Fruit fly (Drosophila melanogaster): Measurements from ENCODE around the gene brun.

brun gene

DNA sequence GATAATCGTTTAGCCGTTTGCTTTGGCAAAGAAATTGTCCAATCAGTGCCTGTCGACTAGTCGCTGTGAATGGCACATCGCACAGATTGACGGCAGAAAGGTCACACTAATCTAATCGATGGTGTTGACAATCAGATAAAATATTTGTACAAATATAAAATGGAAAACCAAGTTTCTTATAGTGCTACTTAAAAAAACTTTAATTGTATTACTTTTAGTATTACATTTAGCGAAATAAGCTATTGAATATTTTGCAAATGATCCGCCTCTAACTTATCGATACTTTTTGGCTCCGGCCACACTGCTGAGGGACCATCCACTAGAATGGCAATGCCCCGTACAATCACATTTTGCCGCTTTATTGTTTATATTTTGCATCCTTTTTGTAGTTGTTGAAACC, at the start of gene brun, which contains the start of gene CG2614:
Gene brun (minus strand): TSS at position 69 of the 400 bp plus-strand sequence.
Gene CG2614 (plus strand): TSS at position 317 of the 400 bp plus-strand sequence.
- peak; percentile 79 for TF ChIP-seq EcR (GFP tag; optimal IDR thresholded peaks at IDR 0.05)
- no peak for TF ChIP-seq CG13204 (GFP tag; optimal IDR thresholded peaks at IDR 0.05)
- no peak for TF ChIP-seq D1 (tag; optimal IDR thresholded peaks at IDR 0.05)
- peak; percentile 8; the same call in 1 of the 3 replicates for TF ChIP-seq fd96Ca (GFP tag; IDR thresholded peaks at IDR 0.05)
- peak; percentile 45 for TF ChIP-seq Ets98B (GFP tag; IDR thresholded peaks at IDR 0.05)
- no peak for TF ChIP-seq CG4496 (GFP tag; IDR thresholded peaks at IDR 0.05)
- TF ChIP-seq Snoo (tag; optimal IDR thresholded peaks at IDR 0.05), result no peak
- TF ChIP-seq CG32121 (GFP tag; IDR thresholded peaks at IDR 0.05), result peak; percentile 60
- TF ChIP-seq CG15710 (tag; optimal IDR thresholded peaks at IDR 0.05), result peak; percentile 37
- peak; percentile 22 for TF ChIP-seq CG17806 (tag; optimal IDR thresholded peaks at IDR 0.05)
- TF ChIP-seq CG12605 (GFP tag; IDR thresholded peaks at IDR 0.05), result no peak

DNA sequence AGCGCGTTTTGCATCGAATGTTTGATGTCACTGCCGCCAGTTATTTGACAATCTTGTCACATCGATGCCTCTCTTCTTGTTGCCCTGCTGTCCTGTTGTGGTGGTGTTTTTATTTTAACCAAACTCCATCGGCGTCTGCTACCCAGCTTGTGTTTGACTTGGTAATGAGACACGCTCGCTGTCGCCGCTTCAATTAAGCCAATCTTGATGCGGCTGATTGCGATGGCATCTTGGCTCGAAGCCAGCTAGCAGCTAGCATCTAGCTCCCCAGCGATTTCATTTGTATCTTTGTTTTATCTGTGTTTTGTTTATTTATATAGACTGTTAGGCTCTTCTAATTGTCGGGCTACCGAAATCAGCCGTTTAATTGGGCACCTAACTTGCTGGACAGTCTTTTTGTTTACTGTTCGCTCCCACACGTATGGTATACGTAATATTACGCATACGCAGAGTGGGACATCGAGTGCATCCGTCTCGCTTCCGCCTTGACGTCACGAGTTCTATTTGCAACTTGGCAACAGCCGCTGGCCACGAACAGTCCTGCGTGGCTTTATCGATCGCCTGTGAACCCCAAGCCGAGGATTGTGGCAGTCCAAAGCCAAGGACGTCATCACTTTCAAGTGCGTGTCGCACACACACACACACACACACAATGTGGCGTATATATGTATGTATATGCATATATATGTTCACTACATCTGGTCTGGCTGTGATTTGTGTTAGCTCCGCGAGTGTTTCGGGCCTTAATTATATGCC, 48.7 kb upstream of the brun start:
- TF ChIP-seq Ets98B (GFP tag; IDR thresholded peaks at IDR 0.05) (no peak), CG14655 (GFP tag; optimal IDR thresholded peaks at IDR 0.05) (no peak), CG17806 (tag; optimal IDR thresholded peaks at IDR 0.05) (no peak), EcR (GFP tag; optimal IDR thresholded peaks at IDR 0.05) (no peak), CG10348 (GFP tag; IDR thresholded peaks at IDR 0.05) (no peak), CG32121 (GFP tag; IDR thresholded peaks at IDR 0.05) (no peak), Snoo (tag; optimal IDR thresholded peaks at IDR 0.05) (no peak), CG13204 (GFP tag; optimal IDR thresholded peaks at IDR 0.05) (no peak), CG9948 (tag; optimal IDR thresholded peaks at IDR 0.05) (no peak), Pif1B (GFP tag; optimal IDR thresholded peaks at IDR 0.05) (no peak), CG12605 (GFP tag; IDR thresholded peaks at IDR 0.05) (no peak), Pif1A (GFP tag; optimal IDR thresholded peaks at IDR 0.05) (no peak)

- TF ChIP-seq CG17806 (tag; optimal IDR thresholded peaks at IDR 0.05) (peak; percentile 74), CG34367 (tag; optimal IDR thresholded peaks at IDR 0.05) (peak; percentile 76), CG13204 (GFP tag; optimal IDR thresholded peaks at IDR 0.05) (peak; percentile 56), CG15710 (tag; optimal IDR thresholded peaks at IDR 0.05) (peak; percentile 90), CG32121 (GFP tag; IDR thresholded peaks at IDR 0.05) (no peak), Ets98B (GFP tag; IDR thresholded peaks at IDR 0.05) (peak; percentile 64), Pif1A (GFP tag; optimal IDR thresholded peaks at IDR 0.05) (peak; percentile 57), EcR (GFP tag; optimal IDR thresholded peaks at IDR 0.05) (no peak), Snoo (tag; optimal IDR thresholded peaks at IDR 0.05) (peak; percentile 85), CG10348 (GFP tag; IDR thresholded peaks at IDR 0.05) (no peak), CG9948 (tag; optimal IDR thresholded peaks at IDR 0.05) (peak; percentile 82), CG14655 (GFP tag; optimal IDR thresholded peaks at IDR 0.05) (peak; percentile 90), CG4496 (GFP tag; IDR thresholded peaks at IDR 0.05) (peak; percentile 57; the same call in 2 of the 3 replicates), rn (GFP tag; IDR thresholded peaks at IDR 0.05) (peak; percentile 23; the same call in 1 of the 2 replicates), CG8159 (tag; optimal IDR thresholded peaks at IDR 0.05) (peak; percentile 78), Pif1B (GFP tag; optimal IDR thresholded peaks at IDR 0.05) (peak; percentile 61), gl (tag; optimal IDR thresholded peaks at IDR 0.05) (no peak), CG8301 (tag; optimal IDR thresholded peaks at IDR 0.05) (peak; percentile 83), fd96Ca (GFP tag; IDR thresholded peaks at IDR 0.05) (peak; percentile 54; the same call in 2 of the 3 replicates), D1 (tag; optimal IDR thresholded peaks at IDR 0.05) (peak; percentile 51), CG12605 (GFP tag; IDR thresholded peaks at IDR 0.05) (peak; percentile 43; the same call in 1 of the 2 replicates)
These were observed 44.7 kb upstream of the brun start for dm6 chr2L:20700534-20701239.

DNA sequence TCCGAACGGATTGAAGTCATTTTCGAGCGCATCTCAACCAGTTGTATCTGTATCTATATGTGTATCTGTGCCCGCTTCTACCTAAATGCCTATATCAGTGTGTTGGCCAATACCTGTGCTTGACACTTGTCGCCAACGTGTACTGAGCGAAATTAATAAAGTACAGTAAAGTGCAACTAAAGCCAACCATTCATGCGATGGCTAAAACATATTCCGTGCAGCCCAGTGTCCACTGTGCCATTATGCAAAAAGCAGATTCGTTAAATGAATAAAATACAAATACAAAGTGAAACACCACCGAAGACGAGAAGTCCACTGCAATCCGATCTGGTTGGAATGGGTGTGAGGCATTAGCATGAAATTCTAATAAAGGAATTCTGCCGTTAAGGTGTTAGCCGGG, 39.1 kb upstream of the brun start:
- TF ChIP-seq Snoo (tag; optimal IDR thresholded peaks at IDR 0.05) (no peak), Ets98B (GFP tag; IDR thresholded peaks at IDR 0.05) (peak; percentile 40; the same call in 1 of the 2 replicates), CG34367 (tag; optimal IDR thresholded peaks at IDR 0.05) (peak; percentile 2), fd96Ca (GFP tag; IDR thresholded peaks at IDR 0.05) (peak; percentile 39; the same call in 2 of the 3 replicates), CG14655 (GFP tag; optimal IDR thresholded peaks at IDR 0.05) (peak; percentile 59), Pif1A (GFP tag; optimal IDR thresholded peaks at IDR 0.05) (peak; percentile 48), CG32121 (GFP tag; IDR thresholded peaks at IDR 0.05) (no peak), Pif1B (GFP tag; optimal IDR thresholded peaks at IDR 0.05) (peak; percentile 35), CG8301 (tag; optimal IDR thresholded peaks at IDR 0.05) (peak; percentile 36)

dm6 chr2L:20690055-20690454, 34.1 kb upstream of the brun start:
- TF ChIP-seq CG9948 (tag; optimal IDR thresholded peaks at IDR 0.05), result no peak
- TF ChIP-seq CG8159 (tag; optimal IDR thresholded peaks at IDR 0.05), result no peak
- TF ChIP-seq CG4496 (GFP tag; IDR thresholded peaks at IDR 0.05), result 0 out of 3 replicates have a peak, but pooled peaks have one; percentile 18

DNA sequence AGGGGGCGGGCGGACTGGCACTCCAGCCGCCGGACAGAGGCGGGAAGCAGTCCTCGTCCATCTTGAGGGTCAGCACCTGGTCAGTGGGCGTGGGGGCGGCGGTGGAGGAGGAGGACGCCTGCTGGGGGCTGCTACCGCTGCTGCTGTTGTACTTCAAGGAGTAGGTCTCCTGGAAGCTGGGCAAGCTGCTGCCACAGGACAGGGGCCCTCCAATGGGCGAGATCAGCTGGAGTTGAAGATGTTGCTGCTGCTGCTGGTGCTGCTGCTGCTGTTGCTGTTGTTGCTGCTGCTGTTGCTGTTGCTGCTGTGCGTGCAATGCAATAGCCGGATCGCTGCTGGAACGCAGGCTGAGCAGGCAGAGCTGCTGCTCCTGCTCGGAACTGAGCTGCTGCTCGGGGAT, 32.7 kb upstream of the brun start:
- TF ChIP-seq rn (GFP tag; IDR thresholded peaks at IDR 0.05), result no peak
- no peak for TF ChIP-seq fd96Ca (GFP tag; IDR thresholded peaks at IDR 0.05)
- TF ChIP-seq CG8159 (tag; optimal IDR thresholded peaks at IDR 0.05), result no peak
- no peak for TF ChIP-seq Pif1A (GFP tag; optimal IDR thresholded peaks at IDR 0.05)
- TF ChIP-seq gl (tag; optimal IDR thresholded peaks at IDR 0.05), result no peak
- no peak for TF ChIP-seq CG13204 (GFP tag; optimal IDR thresholded peaks at IDR 0.05)
